Fruit fly (Drosophila melanogaster): ENCODE results near the gene CG8500.

The CG8500 gene

DNA sequence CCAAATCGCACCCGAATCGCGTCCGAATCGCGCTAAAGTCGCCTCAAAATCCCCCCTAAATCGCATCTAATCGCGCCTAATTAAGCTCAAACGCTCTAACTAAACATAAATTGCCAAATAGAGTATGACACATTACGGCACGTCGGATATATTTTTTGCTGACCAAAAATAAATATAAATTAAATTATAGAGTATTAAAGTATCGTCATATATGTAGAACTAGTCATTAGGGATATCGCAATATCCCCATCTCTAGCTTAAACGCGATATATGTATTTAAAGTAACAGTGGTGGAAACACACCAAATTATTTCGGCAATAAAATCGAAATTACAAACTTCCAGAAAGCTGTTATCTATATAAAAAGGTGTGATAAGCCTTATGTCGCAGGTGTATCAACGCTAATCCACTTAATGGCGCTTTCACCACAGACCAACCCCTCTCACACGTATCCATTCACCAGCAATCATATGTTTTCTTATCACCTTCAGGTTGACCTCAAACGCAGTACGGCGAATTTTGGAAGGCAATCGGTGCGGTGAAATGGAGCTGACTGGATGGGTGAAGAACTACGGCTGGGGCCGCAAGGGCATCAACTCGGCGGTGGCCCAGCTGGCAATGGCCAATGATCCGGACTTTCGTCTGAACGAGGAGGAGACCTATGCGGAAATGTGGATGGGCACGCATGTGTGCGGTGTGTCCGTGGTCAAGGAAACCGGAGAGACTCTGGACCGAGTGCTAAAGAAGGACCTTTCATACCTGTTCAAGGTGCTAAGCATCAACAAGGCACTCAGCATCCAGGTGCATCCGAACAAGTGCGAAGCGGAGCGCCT lies 24.9 kb upstream of the CG8500 start, which contains the start of gene Mpi (continued):
- TF ChIP-seq gsb-n (tag; optimal IDR thresholded peaks at IDR 0.05) (no peak), sens-2 (GFP tag; IDR thresholded peaks at IDR 0.05) (no peak), al (GFP tag; IDR thresholded peaks at IDR 0.05) (no peak), Atf-2 (GFP tag; optimal IDR thresholded peaks at IDR 0.05) (no peak), Gug (GFP tag; IDR thresholded peaks at IDR 0.05) (no peak), trem (tag; optimal IDR thresholded peaks at IDR 0.05) (peak; percentile 58), unpg (GFP tag; optimal IDR thresholded peaks at IDR 0.05) (no peak), croc (GFP tag; conservative IDR thresholded peaks at IDR 0.05) (no peak), TFAM (GFP tag; optimal IDR thresholded peaks at IDR 0.05) (no peak), ara (GFP tag; IDR thresholded peaks at IDR 0.05) (no peak), sqz (GFP tag; optimal IDR thresholded peaks at IDR 0.05) (no peak), mirr (GFP tag; optimal IDR thresholded peaks at IDR 0.05) (no peak), lab (GFP tag; optimal IDR thresholded peaks at IDR 0.05) (no peak), CG13287 (GFP tag; IDR thresholded peaks at IDR 0.05; ENCODE audit: partially characterized antibody) (peak; percentile 69), emc (GFP tag; optimal IDR thresholded peaks at IDR 0.05) (no peak)

DNA sequence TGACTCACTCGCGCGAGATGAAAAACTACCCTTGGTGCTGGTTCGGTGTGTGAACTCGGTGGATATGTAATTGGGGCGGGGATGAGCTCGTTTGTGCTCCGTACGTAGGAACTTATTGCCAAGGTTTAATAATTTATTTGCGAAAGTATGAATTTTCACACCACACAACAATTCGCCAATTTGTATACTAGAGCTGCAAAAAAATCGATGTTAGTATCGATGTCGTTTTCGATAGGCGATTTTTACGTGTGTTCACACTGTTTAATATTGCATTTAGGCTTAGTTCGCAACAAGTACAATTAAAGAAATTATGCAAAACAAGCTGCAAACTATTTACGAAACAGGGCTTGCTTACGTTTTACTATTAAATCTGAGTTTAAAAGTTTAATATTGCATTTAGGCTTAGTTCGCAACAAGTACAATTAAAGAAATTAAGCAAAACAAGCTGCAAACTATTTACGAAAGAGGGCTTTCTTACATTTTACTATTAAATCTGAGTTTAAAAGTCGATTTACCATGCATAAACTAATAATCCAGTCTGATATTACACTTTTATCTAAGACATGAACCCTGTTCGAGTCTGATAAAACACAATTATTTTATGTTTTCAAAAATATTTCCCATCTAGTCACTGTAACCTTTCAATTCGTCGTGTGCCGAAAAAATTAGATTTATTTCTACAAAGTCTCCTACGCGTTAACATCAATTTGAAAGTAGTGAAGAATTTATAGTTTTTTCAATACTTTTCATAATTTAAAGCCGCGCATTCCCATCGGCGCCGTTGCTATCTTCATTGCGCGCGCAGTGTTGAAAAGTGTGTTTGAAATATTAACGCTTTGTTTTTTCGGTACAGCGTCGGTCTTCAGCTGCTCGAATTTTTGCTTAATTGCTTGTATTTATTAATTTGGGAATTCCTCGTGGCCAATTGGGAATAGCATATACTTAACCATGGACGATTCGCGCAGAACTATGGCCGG lies 21.2 kb upstream of the CG8500 start, which contains the start of the genes Snap24 and CG8478:
Gene Snap24 (minus strand): TSS at position 196 of the 977 bp plus-strand sequence.
Gene CG8478 (plus strand): TSS at position 696 of the 977 bp plus-strand sequence.
- TF ChIP-seq CG4617 (GFP tag; optimal IDR thresholded peaks at IDR 0.05; ENCODE audit: borderline replicate concordance) (peak; percentile 40), CG12659 (GFP tag; optimal IDR thresholded peaks at IDR 0.05) (peak; percentile 26), pum (GFP tag; optimal IDR thresholded peaks at IDR 0.05) (no peak), HmgD (GFP tag; optimal IDR thresholded peaks at IDR 0.05) (no peak), Gug (GFP tag; IDR thresholded peaks at IDR 0.05) (no peak), tna (GFP tag; IDR thresholded peaks at IDR 0.05; ENCODE audit: partially characterized antibody) (peak; percentile 68; the same call in 1 of the 2 replicates), Med (GFP tag) (peak; percentile 70), CG9797 (GFP tag; optimal IDR thresholded peaks at IDR 0.05) (peak; percentile 2), CG30403 (GFP tag; optimal IDR thresholded peaks at IDR 0.05) (peak; percentile 30), HLHmδ (GFP tag; optimal IDR thresholded peaks at IDR 0.05) (no peak), stwl (tag; optimal IDR thresholded peaks at IDR 0.05) (peak; percentile 91), Hr51 (GFP tag; optimal IDR thresholded peaks at IDR 0.05) (no peak), pzg (GFP tag; optimal IDR thresholded peaks at IDR 0.05) (peak; percentile 61), trem (tag; optimal IDR thresholded peaks at IDR 0.05) (peak; percentile 27), Pdp1 (GFP tag; optimal IDR thresholded peaks at IDR 0.05) (peak in 1 of 2 experiments; percentile 22), so (GFP tag; IDR thresholded peaks at IDR 0.05) (no peak), row (GFP tag; IDR thresholded peaks at IDR 0.05) (peak; percentile 70), ssp (GFP tag; IDR thresholded peaks at IDR 0.05) (peak; percentile 92), Dref (GFP tag; IDR thresholded peaks at IDR 0.05) (peak; percentile 87), hb (GFP tag; IDR thresholded peaks at IDR 0.05; ENCODE audit: partially characterized antibody) (peak; percentile 61), pita (GFP tag; optimal IDR thresholded peaks at IDR 0.05) (peak; percentile 46), gcm2 (GFP tag; optimal IDR thresholded peaks at IDR 0.05) (no peak), nmo (GFP tag; optimal IDR thresholded peaks at IDR 0.05) (peak; percentile 37), CG7963 (GFP tag; IDR thresholded peaks at IDR 0.05; ENCODE audit: partially characterized antibody) (peak; percentile 57; the same call in 2 of the 3 replicates), CG32772 (GFP tag; IDR thresholded peaks at IDR 0.05) (no peak), CG15514 (GFP tag; optimal IDR thresholded peaks at IDR 0.05) (peak; percentile 23), CG1603 (tag; optimal IDR thresholded peaks at IDR 0.05) (peak; percentile 17), gfzf (GFP tag; optimal IDR thresholded peaks at IDR 0.05) (peak; percentile 55), CG17802 (tag; optimal IDR thresholded peaks at IDR 0.05) (peak; percentile 92), mld (GFP tag; IDR thresholded peaks at IDR 0.05; ENCODE audit: partially characterized antibody) (peak; percentile 56; the same call in 2 of the 3 replicates), BEAF-32 (GFP tag; optimal IDR thresholded peaks at IDR 0.05) (peak; percentile 86)

Data from whole organism, embryonic.